Worm (Caenorhabditis elegans) whole organism, L1 larva: Measurements from ENCODE around the gene F27C8.2.

ENCODE experiments used
- C04F5.9 ChIP-seq: sonication (generic microtip); optimal IDR thresholded peaks from 2 replicates; lab custom pipeline; 2016; ENCODE audit warnings: missing genetic modification characterization, missing compliant biosample characterization
- C34B4.2 ChIP-seq: sonication (generic microtip); optimal IDR thresholded peaks from 2 replicates; lab custom pipeline; 2017; ENCODE audit warnings: mild to moderate bottlenecking, missing genetic modification characterization, missing compliant biosample characterization
- F16B12.6 ChIP-seq: fragments of 150-350 bp; optimal IDR thresholded peaks from 2 replicates; lab custom pipeline; 2014; ENCODE audit warnings: missing biosample characterization, missing genetic modification characterization
- alr-1 ChIP-seq: fragments of 200-800 bp; sonication (Bioruptor generic); optimal IDR thresholded peaks from 2 replicates; lab custom pipeline; 2018; ENCODE audit warnings: borderline replicate concordance, mild to moderate bottlenecking, missing genetic modification characterization, missing compliant biosample characterization
- aly-2 ChIP-seq: fragments of 150-350 bp; optimal IDR thresholded peaks from 2 replicates; lab custom pipeline; 2014; ENCODE audit warnings: missing biosample characterization, missing genetic modification characterization
- blmp-1 ChIP-seq: fragments of 150-350 bp; optimal IDR thresholded peaks from 2 replicates; lab custom pipeline; 2014; ENCODE audit warnings: missing biosample characterization, missing genetic modification characterization
- ceh-82 ChIP-seq, 3 experiments: fragments of 150-350 bp in 1 of 3; sonication (generic microtip) in 2 of 3; optimal IDR thresholded peaks; 2 replicates each; lab custom pipeline; 2014 to 2017; ENCODE audit warnings: missing biosample characterization in 3 of 3, missing genetic modification characterization in 3 of 3
- ceh-90 ChIP-seq: sonication (generic microtip); optimal IDR thresholded peaks from 2 replicates; lab custom pipeline; 2016; ENCODE audit warnings: missing genetic modification characterization, missing compliant biosample characterization
- dsc-1 ChIP-seq: sonication (generic microtip); optimal IDR thresholded peaks from 2 replicates; lab custom pipeline; 2016; ENCODE audit warnings: mild to moderate bottlenecking, missing genetic modification characterization, missing compliant biosample characterization
- efl-1 ChIP-seq, 4 experiments: fragments of 150-350 bp; optimal IDR thresholded peaks in 3 of 4; peaks in 1 of 4; 1 replicate in 1 of 4; 2 replicates in 3 of 4; lab custom pipeline; 2014; ENCODE audit warnings: missing biosample characterization in 2 of 4, missing genetic modification characterization in 2 of 4, missing genetic modification reagents in 2 of 4
- efl-3 ChIP-seq: fragments of 200-800 bp; sonication (Bioruptor generic); optimal IDR thresholded peaks from 2 replicates; lab custom pipeline; 2018; ENCODE audit warnings: mild to moderate bottlenecking, missing genetic modification characterization, missing compliant biosample characterization
- egl-13 ChIP-seq: sonication (generic microtip); optimal IDR thresholded peaks from 2 replicates; lab custom pipeline; 2016; ENCODE audit warnings: missing genotype, missing genetic modification reagents, missing genetic modification characterization, missing compliant biosample characterization
- egl-27 ChIP-seq, 2 experiments: fragments of 150-350 bp in 1 of 2; sonication (generic microtip); optimal IDR thresholded peaks; 3 replicates each; lab custom pipeline; 2017 to 2018; ENCODE audit warnings: missing biosample characterization in 2 of 2, missing genetic modification characterization in 2 of 2, missing genetic modification reagents in 2 of 2
- elt-3 ChIP-seq, 6 experiments: fragments of 150-350 bp in 1 of 6; sonication (generic microtip); optimal IDR thresholded peaks; 2 replicates each; lab custom pipeline; 2017 to 2018; ENCODE audit warnings: missing biosample characterization in 6 of 6, missing genetic modification characterization in 6 of 6, inconsistent platforms in 1 of 6
- fkh-10 ChIP-seq: sonication (generic microtip); optimal IDR thresholded peaks from 2 replicates; lab custom pipeline; 2017; ENCODE audit warnings: missing biosample characterization, missing genetic modification reagents, missing genetic modification characterization
- irx-1 ChIP-seq: sonication (generic microtip); optimal IDR thresholded peaks from 2 replicates; lab custom pipeline; 2016; ENCODE audit warnings: missing genetic modification characterization, missing compliant biosample characterization
- isw-1 ChIP-seq: fragments of 200-800 bp; sonication (Bioruptor generic); IDR thresholded peaks from 2 replicates; pipeline ENCODE4 v1.3.6; 2022; ENCODE audit warnings: missing genetic modification characterization, missing compliant biosample characterization
- jun-1 ChIP-seq: fragments of 150-350 bp; optimal IDR thresholded peaks from 2 replicates; lab custom pipeline; 2014; ENCODE audit warnings: missing biosample characterization, missing genetic modification reagents, missing genetic modification characterization
- lin-14 ChIP-seq: fragments of 200-800 bp; sonication (Bioruptor generic); optimal IDR thresholded peaks from 2 replicates; lab custom pipeline; 2018; ENCODE audit warnings: mild to moderate bottlenecking, missing genetic modification characterization, moderate library complexity, missing compliant biosample characterization
- lin-35 ChIP-seq, 2 experiments: fragments of 150-350 bp; optimal IDR thresholded peaks; 2 replicates each; lab custom pipeline; 2014; ENCODE audit warnings: missing biosample characterization in 2 of 2, missing genetic modification characterization in 2 of 2, missing genetic modification reagents in 2 of 2
- lir-3 ChIP-seq: sonication (generic microtip); optimal IDR thresholded peaks from 2 replicates; lab custom pipeline; 2016; ENCODE audit warnings: mild to moderate bottlenecking, missing genetic modification characterization, moderate library complexity, missing compliant biosample characterization; ENCODE audit not compliant: poor library complexity
- mef-2 ChIP-seq: fragments of 150-350 bp; optimal IDR thresholded peaks from 2 replicates; lab custom pipeline; 2014; ENCODE audit warnings: missing biosample characterization, missing genetic modification characterization
- nhr-12 ChIP-seq: sonication (generic microtip); optimal IDR thresholded peaks from 2 replicates; lab custom pipeline; 2017; ENCODE audit warnings: missing biosample characterization, missing genetic modification characterization
- nhr-20 ChIP-seq: sonication (generic microtip); optimal IDR thresholded peaks from 2 replicates; lab custom pipeline; 2016; ENCODE audit warnings: mild to moderate bottlenecking, missing genetic modification characterization, missing compliant biosample characterization
- nhr-237 ChIP-seq: fragments of 150-350 bp; optimal IDR thresholded peaks from 2 replicates; lab custom pipeline; 2014; ENCODE audit warnings: missing biosample characterization, missing genetic modification characterization
- nhr-71 ChIP-seq: sonication (generic microtip); optimal IDR thresholded peaks from 2 replicates; lab custom pipeline; 2016; ENCODE audit warnings: mild to moderate bottlenecking, missing genetic modification characterization, moderate library complexity, missing compliant biosample characterization
- nhr-84 ChIP-seq: sonication (generic microtip); optimal IDR thresholded peaks from 2 replicates; lab custom pipeline; 2017; ENCODE audit warnings: missing biosample characterization, missing genetic modification characterization
- nhr-85 ChIP-seq: sonication (generic microtip); peaks from one replicate; lab custom pipeline; 2016; ENCODE audit warnings: missing genetic modification characterization, inconsistent platforms, missing compliant biosample characterization
- pag-3 ChIP-seq: sonication (generic microtip); optimal IDR thresholded peaks from 2 replicates; lab custom pipeline; 2017; ENCODE audit warnings: missing genetic modification characterization, mild to moderate bottlenecking, missing compliant biosample characterization, antibody characterized with exemption, borderline replicate concordance; ENCODE audit not compliant: insufficient read depth
- pax-3 ChIP-seq: fragments of 200-800 bp; sonication (Bioruptor generic); optimal IDR thresholded peaks from 2 replicates; lab custom pipeline; 2018; ENCODE audit warnings: mild to moderate bottlenecking, missing genetic modification characterization, moderate library complexity, missing compliant biosample characterization
- rnt-1 ChIP-seq: sonication (generic microtip); optimal IDR thresholded peaks from 2 replicates; lab custom pipeline; 2016; ENCODE audit warnings: mild to moderate bottlenecking, missing genetic modification characterization, moderate library complexity, missing compliant biosample characterization
- snpc-4 ChIP-seq: fragments of 150-350 bp; optimal IDR thresholded peaks from 2 replicates; lab custom pipeline; 2014; ENCODE audit warnings: missing biosample characterization, missing genetic modification characterization
- sox-4 ChIP-seq: sonication (generic microtip); optimal IDR thresholded peaks from 2 replicates; lab custom pipeline; 2016; ENCODE audit warnings: missing genetic modification characterization, missing compliant biosample characterization
- sptf-1 ChIP-seq: fragments of 150-350 bp; optimal IDR thresholded peaks from 2 replicates; lab custom pipeline; 2014; ENCODE audit warnings: missing biosample characterization, missing genetic modification characterization
- sup-37 ChIP-seq: fragments of 200-800 bp; sonication (Bioruptor generic); optimal IDR thresholded peaks from 2 replicates; lab custom pipeline; 2018; ENCODE audit warnings: mild to moderate bottlenecking, missing genetic modification characterization, missing compliant biosample characterization
- tbx-2 ChIP-seq: sonication (generic microtip); optimal IDR thresholded peaks from 2 replicates; lab custom pipeline; 2016; ENCODE audit warnings: missing genetic modification characterization, missing compliant biosample characterization
- tlp-1 ChIP-seq: fragments of 150-350 bp; optimal IDR thresholded peaks from 2 replicates; lab custom pipeline; 2014; ENCODE audit warnings: missing biosample characterization, missing genetic modification characterization
- unc-130 ChIP-seq: fragments of 150-350 bp; optimal IDR thresholded peaks from 2 replicates; lab custom pipeline; 2017; ENCODE audit warnings: missing biosample characterization, missing genetic modification characterization, inconsistent platforms
- unc-62 ChIP-seq: fragments of 150-350 bp; optimal IDR thresholded peaks from 2 replicates; lab custom pipeline; 2014; ENCODE audit warnings: missing biosample characterization, missing genetic modification reagents, missing genetic modification characterization
- unc-86 ChIP-seq: sonication (generic microtip); optimal IDR thresholded peaks from 2 replicates; lab custom pipeline; 2016; ENCODE audit warnings: missing genetic modification characterization, missing compliant biosample characterization
- unc-98 ChIP-seq: fragments of 200-800 bp; sonication (Bioruptor generic); IDR thresholded peaks from 2 replicates; pipeline ENCODE4 v1.3.6; 2022; ENCODE audit warnings: missing genetic modification characterization, missing compliant biosample characterization
- ztf-4 ChIP-seq: fragments of 150-350 bp; optimal IDR thresholded peaks from 2 replicates; lab custom pipeline; 2014; ENCODE audit warnings: missing biosample characterization, missing genetic modification characterization

F27C8.2 gene

ce11 chrIV:9625829-9626228 is 29.7 kb downstream of the F27C8.2 start (continued):
- TF ChIP-seq egl-13 (no peak), aly-2 (no peak), rnt-1 (tag; lab: Kevin White, UChicago) (no peak), nhr-20 (tag; lab: Kevin White, UChicago) (peak; percentile 1), unc-98 (no peak)
- TF ChIP-seq, all 84 proteins: peak for 7

ce11 chrIV:9627033-9627432 is 30.9 kb downstream of the F27C8.2 start:
- TF ChIP-seq F16B12.6 (no peak), efl-1 (optimal IDR thresholded peaks at IDR 0.05; lab: Kevin White, UChicago) (no peak), efl-1 (GFP tag; optimal IDR thresholded peaks at IDR 0.05 in 1 of 2; lab: Kevin White, UChicago) (peak in 1 of 2 experiments; percentile 77), lir-3 (tag; lab: Kevin White, UChicago) (no peak)

- TF ChIP-seq unc-130 (tag; lab: Kevin White, UChicago): no peak
- peak in 1 of 2 experiments; percentile 28 for TF ChIP-seq lin-35 (GFP tag; optimal IDR thresholded peaks at IDR 0.05; lab: Kevin White, UChicago)
- no peak for TF ChIP-seq rnt-1 (tag; lab: Kevin White, UChicago)
- no peak for TF ChIP-seq nhr-84 (tag; lab: Kevin White, UChicago)
- TF ChIP-seq sup-37: no peak
- TF ChIP-seq sptf-1 (tag; lab: Kevin White, UChicago): no peak
- no peak for TF ChIP-seq nhr-237 (tag; lab: Kevin White, UChicago)
- TF ChIP-seq dsc-1 (tag; lab: Kevin White, UChicago): no peak
- TF ChIP-seq tbx-2: no peak
- TF ChIP-seq efl-3 (GFP tag; lab: Kevin White, UChicago): no peak
- peak in 1 of 6 experiments; percentile 48 for TF ChIP-seq elt-3 (tag; optimal IDR thresholded peaks at IDR 0.05; lab: Kevin White, UChicago)
- no peak for TF ChIP-seq pag-3 (tag; lab: Kevin White, UChicago)
- TF ChIP-seq efl-1 (optimal IDR thresholded peaks at IDR 0.05; lab: Kevin White, UChicago): no peak
- peak in 1 of 2 experiments; percentile 8 for TF ChIP-seq efl-1 (GFP tag; optimal IDR thresholded peaks at IDR 0.05 in 1 of 2; lab: Kevin White, UChicago)
- TF ChIP-seq mef-2 (tag; lab: Kevin White, UChicago): no peak
- no peak for TF ChIP-seq C34B4.2
- TF ChIP-seq lin-14: peak; percentile 35
- no peak for TF ChIP-seq egl-27 (tag; optimal IDR thresholded peaks at IDR 0.05; lab: Kevin White, UChicago)
- TF ChIP-seq nhr-71 (tag; lab: Kevin White, UChicago): no peak
- no peak for TF ChIP-seq snpc-4 (tag; lab: Kevin White, UChicago)
- no peak for TF ChIP-seq unc-86
- TF ChIP-seq aly-2: no peak
- TF ChIP-seq isw-1 (GFP tag; lab: Robert Waterston, UW): no peak
- TF ChIP-seq blmp-1 (tag; lab: Kevin White, UChicago): peak; percentile 48
- peak; percentile 64 for TF ChIP-seq nhr-85 (tag; lab: Kevin White, UChicago)
- TF ChIP-seq tlp-1: no peak
- no peak for TF ChIP-seq ceh-82 (tag; optimal IDR thresholded peaks at IDR 0.05; lab: Kevin White, UChicago)
- TF ChIP-seq, all 84 proteins: peak for 6
Measured at ce11 chrIV:9631579-9631978, 35.4 kb downstream of the F27C8.2 start.

- TF ChIP-seq elt-3 (tag; optimal IDR thresholded peaks at IDR 0.05; lab: Kevin White, UChicago) (peak in 2 of 6 experiments; percentile 39 to 65), unc-62 (no peak), nhr-12 (tag; lab: Kevin White, UChicago) (no peak), blmp-1 (tag; lab: Kevin White, UChicago) (peak; percentile 49), dsc-1 (tag; lab: Kevin White, UChicago) (no peak), alr-1 (tag; lab: Kevin White, UChicago) (no peak), nhr-71 (tag; lab: Kevin White, UChicago) (peak; percentile 16), ceh-90 (tag; lab: Kevin White, UChicago) (no peak), tbx-2 (no peak), C04F5.9 (no peak), pax-3 (no peak), jun-1 (tag; lab: Kevin White, UChicago) (no peak), fkh-10 (no peak), sox-4 (tag; lab: Kevin White, UChicago) (no peak), nhr-20 (tag; lab: Kevin White, UChicago) (peak; percentile 19), sup-37 (no peak), irx-1 (tag; lab: Kevin White, UChicago) (no peak), pag-3 (tag; lab: Kevin White, UChicago) (no peak), ztf-4 (no peak)
Measured at ce11 chrIV:9632094-9632493, 35.9 kb downstream of the F27C8.2 start.
